Worm (Caenorhabditis elegans) whole organism, L3 larva: Measurements from ENCODE around the gene deg-3.

Experiments
- fkh-10 ChIP-seq: sonication (generic microtip); optimal IDR thresholded peaks from 2 replicates; lab custom pipeline; 2017; ENCODE audit warnings: missing biosample characterization, missing genetic modification reagents, missing genetic modification characterization
- hmg-11 ChIP-seq: sonication (generic microtip); optimal IDR thresholded peaks from 2 replicates; lab custom pipeline; 2016; ENCODE audit warnings: missing genetic modification characterization, missing compliant biosample characterization
- nfya-1 ChIP-seq: sonication (generic microtip); optimal IDR thresholded peaks from 2 replicates; lab custom pipeline; 2017; ENCODE audit warnings: missing genetic modification characterization, mild to moderate bottlenecking, missing compliant biosample characterization, antibody characterized with exemption, moderate library complexity; ENCODE audit not compliant: insufficient read depth
- nhr-12 ChIP-seq: fragments of 150-350 bp; optimal IDR thresholded peaks from 2 replicates; lab custom pipeline; 2014; ENCODE audit warnings: missing biosample characterization, missing genetic modification characterization
- nhr-237 ChIP-seq: fragments of 150-350 bp; optimal IDR thresholded peaks from 2 replicates; lab custom pipeline; 2014; ENCODE audit warnings: missing biosample characterization, missing genetic modification characterization
- nhr-25 ChIP-seq: sonication (generic microtip); optimal IDR thresholded peaks from 2 replicates; lab custom pipeline; 2017; ENCODE audit warnings: missing biosample characterization, missing genetic modification characterization
- nhr-43 ChIP-seq: sonication (generic microtip); optimal IDR thresholded peaks from 2 replicates; lab custom pipeline; 2016; ENCODE audit warnings: mild to moderate bottlenecking, missing genetic modification characterization, missing compliant biosample characterization; ENCODE audit not compliant: poor library complexity, severe bottlenecking
- pha-4 ChIP-seq: fragments of 150-350 bp; optimal IDR thresholded peaks from 2 replicates; lab custom pipeline; 2014; ENCODE audit warnings: missing biosample characterization, missing genetic modification reagents, missing genetic modification characterization
- skn-1 ChIP-seq: fragments of 150-350 bp; optimal IDR thresholded peaks from 2 replicates; lab custom pipeline; 2014; ENCODE audit warnings: missing biosample characterization, missing genetic modification characterization
- zag-1 ChIP-seq: fragments of 150-350 bp; optimal IDR thresholded peaks from 2 replicates; lab custom pipeline; 2014; ENCODE audit warnings: missing biosample characterization, missing genetic modification characterization

DNA sequence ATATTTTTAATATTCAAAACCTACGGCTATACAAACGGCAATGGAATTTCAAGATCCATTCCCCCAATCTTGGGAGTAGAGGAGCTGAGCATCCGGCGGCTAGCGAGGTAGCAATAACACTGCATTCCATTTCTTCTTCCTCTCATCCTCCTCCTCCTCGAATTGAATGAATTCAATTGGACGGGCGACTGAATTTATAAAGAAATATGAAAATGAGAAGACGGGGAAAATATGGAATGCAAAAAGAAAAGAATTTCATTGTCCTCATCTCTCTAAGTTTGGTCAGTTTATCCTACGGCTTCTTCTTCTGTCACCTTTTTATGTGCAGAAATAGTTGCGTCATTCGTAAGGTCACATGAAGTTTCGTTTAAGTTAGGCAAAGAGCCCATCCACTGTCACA lies 21.4 kb upstream of the deg-3 start:
- TF ChIP-seq skn-1 (no peak), nhr-237 (tag; lab: Kevin White, UChicago) (no peak), nfya-1 (tag; lab: Kevin White, UChicago) (no peak), nhr-25 (tag; lab: Kevin White, UChicago) (no peak), fkh-10 (GFP tag; lab: Kevin White, UChicago) (no peak), nhr-12 (no peak), hmg-11 (no peak), nhr-43 (tag; lab: Kevin White, UChicago) (no peak), zag-1 (no peak), pha-4 (tag; lab: Kevin White, UChicago) (no peak)
